Fruit fly (Drosophila melanogaster): Measurements from ENCODE around the gene Tdh.

The Tdh gene

DNA sequence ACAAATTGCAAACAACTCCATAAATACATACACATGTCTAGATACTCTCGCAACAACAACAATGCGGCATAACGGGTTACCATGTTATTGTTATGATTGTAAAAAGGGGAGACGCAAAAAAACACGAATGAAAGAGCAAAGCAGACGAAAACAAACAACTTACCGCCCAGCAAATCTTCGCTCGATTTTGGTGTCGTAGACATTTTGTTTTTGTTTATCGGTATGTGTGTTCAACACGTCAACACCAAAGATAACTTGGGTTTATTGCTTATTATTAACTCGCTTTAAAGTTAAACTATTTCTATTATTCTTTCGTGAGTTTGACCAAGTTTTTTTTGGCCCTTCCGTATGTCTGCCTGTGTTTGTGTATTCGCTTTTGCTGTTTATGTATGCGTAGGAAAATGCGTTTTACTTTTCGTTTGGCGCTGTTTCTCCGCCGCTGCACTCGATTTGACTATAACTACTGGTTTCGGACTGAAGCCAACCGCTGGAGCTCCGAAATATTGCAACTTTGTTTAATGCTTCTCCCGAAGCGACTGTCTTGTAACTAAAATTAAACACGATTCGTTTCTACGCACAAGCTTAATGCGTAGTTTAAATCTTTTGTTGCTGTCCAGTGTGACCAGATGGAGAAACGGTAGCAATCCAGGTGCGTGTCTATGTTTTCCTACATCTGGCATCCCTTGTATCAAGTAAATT, 52.2 kb downstream of the Tdh start, which contains the start of gene BNIP3 (continued):
- no peak for TF ChIP-seq sima (GFP tag; optimal IDR thresholded peaks at IDR 0.05)
- TF ChIP-seq Hey (tag; optimal IDR thresholded peaks at IDR 0.05), result no peak
- no peak for TF ChIP-seq CG7786 (GFP tag; optimal IDR thresholded peaks at IDR 0.05)
- TF ChIP-seq Tbp (GFP tag; optimal IDR thresholded peaks at IDR 0.05), result no peak
- TF ChIP-seq CG6689 (GFP tag; IDR thresholded peaks at IDR 0.05), result no peak
- no peak for TF ChIP-seq CG11093 (GFP tag; IDR thresholded peaks at IDR 0.05)
- TF ChIP-seq CG12659 (GFP tag; optimal IDR thresholded peaks at IDR 0.05), result peak; percentile 53
- TF ChIP-seq CG7928 (GFP tag; optimal IDR thresholded peaks at IDR 0.05), result no peak
- TF ChIP-seq gcm (GFP tag; optimal IDR thresholded peaks at IDR 0.05), result no peak
- TF ChIP-seq zen2 (GFP tag; IDR thresholded peaks at IDR 0.05; ENCODE audit: partially characterized antibody), result no peak
- no peak for TF ChIP-seq trh (GFP tag; optimal IDR thresholded peaks at IDR 0.05)
- TF ChIP-seq CG43689 (GFP tag; IDR thresholded peaks at IDR 0.05), result no peak
- TF ChIP-seq Asciz (GFP tag; optimal IDR thresholded peaks at IDR 0.05), result no peak
- no peak for TF ChIP-seq CG31224 (GFP tag; IDR thresholded peaks at IDR 0.05)
- TF ChIP-seq cas (GFP tag; IDR thresholded peaks at IDR 0.05), result no peak
- no peak for TF ChIP-seq CG18764 (GFP tag; optimal IDR thresholded peaks at IDR 0.05)
- TF ChIP-seq ac (GFP tag; optimal IDR thresholded peaks at IDR 0.05), result no peak
- peak; percentile 44 for TF ChIP-seq D (optimal IDR thresholded peaks at IDR 0.05)
- TF ChIP-seq D (GFP tag; optimal IDR thresholded peaks at IDR 0.05), result no peak
- peak; percentile 84 for TF ChIP-seq MESR4 (GFP tag; optimal IDR thresholded peaks at IDR 0.05)
- no peak for TF ChIP-seq prd (optimal IDR thresholded peaks at IDR 0.05)
- TF ChIP-seq prd (GFP tag; IDR thresholded peaks at IDR 0.05), result no peak
- no peak for TF ChIP-seq CG9609 (GFP tag; optimal IDR thresholded peaks at IDR 0.05)
- TF ChIP-seq CG2202 (tag; optimal IDR thresholded peaks at IDR 0.05), result no peak
- TF ChIP-seq Xbp1 (GFP tag; optimal IDR thresholded peaks at IDR 0.05), result peak; percentile 6
- TF ChIP-seq kay (GFP tag; optimal IDR thresholded peaks at IDR 0.05), result no peak
- TF ChIP-seq ara (GFP tag; IDR thresholded peaks at IDR 0.05), result no peak
- TF ChIP-seq BtbVII (GFP tag; optimal IDR thresholded peaks at IDR 0.05), result no peak
- TF ChIP-seq Nf-YC (tag; optimal IDR thresholded peaks at IDR 0.05), result peak; percentile 57
- peak; percentile 80 for TF ChIP-seq pzg (GFP tag; optimal IDR thresholded peaks at IDR 0.05)
- peak; percentile 51 for TF ChIP-seq Med (GFP tag)
- TF ChIP-seq klu (GFP tag; IDR thresholded peaks at IDR 0.05), result no peak
- TF ChIP-seq oc (tag; optimal IDR thresholded peaks at IDR 0.05), result peak; percentile 26
- TF ChIP-seq fd102C (GFP tag; optimal IDR thresholded peaks at IDR 0.05), result no peak
- peak; percentile 82 for TF ChIP-seq gfzf (GFP tag; optimal IDR thresholded peaks at IDR 0.05)
- no peak for TF ChIP-seq jing (GFP tag; optimal IDR thresholded peaks at IDR 0.05)
- no peak for TF ChIP-seq CG10462 (GFP tag; optimal IDR thresholded peaks at IDR 0.05)
- TF ChIP-seq NFAT (GFP tag; IDR thresholded peaks at IDR 0.05), result no peak
- TF ChIP-seq PHDP (tag; optimal IDR thresholded peaks at IDR 0.05), result no peak
- TF ChIP-seq sqz (GFP tag; optimal IDR thresholded peaks at IDR 0.05), result peak; percentile 69
- peak; percentile 52 for TF ChIP-seq abd-A (tag; optimal IDR thresholded peaks at IDR 0.05)
- peak; percentile 11; the same call in 1 of the 2 replicates for TF ChIP-seq chm (GFP tag; IDR thresholded peaks at IDR 0.05)
- TF ChIP-seq E2f2 (GFP tag; IDR thresholded peaks at IDR 0.05), result peak; percentile 85
- TF ChIP-seq Neu2 (GFP tag; optimal IDR thresholded peaks at IDR 0.05; ENCODE audit: borderline replicate concordance), result no peak
- no peak for TF ChIP-seq ato (GFP tag; IDR thresholded peaks at IDR 0.05; ENCODE audit: partially characterized antibody)
- no peak for TF ChIP-seq CG9215 (GFP tag; IDR thresholded peaks at IDR 0.05)
- no peak for TF ChIP-seq CG7963 (GFP tag; IDR thresholded peaks at IDR 0.05; ENCODE audit: partially characterized antibody)
- TF ChIP-seq seq (GFP tag; IDR thresholded peaks at IDR 0.05), result no peak; the same call in 1 of the 2 replicates
- TF ChIP-seq CG8388 (GFP tag; optimal IDR thresholded peaks at IDR 0.05), result no peak
- TF ChIP-seq nmo (GFP tag; optimal IDR thresholded peaks at IDR 0.05), result peak; percentile 21
- TF ChIP-seq B-H1 (GFP tag; IDR thresholded peaks at IDR 0.05), result no peak
